Fruit fly (Drosophila melanogaster): ENCODE results near the gene SpdS.
A peak's percentile ranks its signal among the peaks of the same experiment; 100 is the strongest.

dm6 chr3R:9603022-9603942 lies 28.2 kb upstream of the SpdS start:
- TF ChIP-seq EcR (GFP tag; optimal IDR thresholded peaks at IDR 0.05) (peak; percentile 12), Snoo (tag; optimal IDR thresholded peaks at IDR 0.05) (no peak), CG17806 (tag; optimal IDR thresholded peaks at IDR 0.05) (no peak), Pif1B (GFP tag; optimal IDR thresholded peaks at IDR 0.05) (no peak), Ets98B (GFP tag; IDR thresholded peaks at IDR 0.05) (no peak), D1 (tag; optimal IDR thresholded peaks at IDR 0.05) (no peak), CG15710 (tag; optimal IDR thresholded peaks at IDR 0.05) (no peak)
